Worm (Caenorhabditis elegans) whole organism, young adult: ENCODE data around the gene nmur-2.

ENCODE experiments used
- F10E7.11 ChIP-seq: sonication (generic microtip); optimal IDR thresholded peaks from 2 replicates; lab custom pipeline; 2017; ENCODE audit warnings: mild to moderate bottlenecking, missing genetic modification characterization, moderate library complexity, missing compliant biosample characterization
- ets-4 ChIP-seq: fragments of 200-800 bp; sonication (Bioruptor generic); optimal IDR thresholded peaks from 2 replicates; lab custom pipeline; 2018; ENCODE audit warnings: mild to moderate bottlenecking, missing genetic modification characterization, missing compliant biosample characterization
- fkh-3 ChIP-seq: sonication (generic microtip); optimal IDR thresholded peaks from 2 replicates; lab custom pipeline; 2016; ENCODE audit warnings: mild to moderate bottlenecking, missing genetic modification characterization, missing compliant biosample characterization
- ztf-28 ChIP-seq: fragments of 200-800 bp; sonication (Bioruptor generic); IDR thresholded peaks from 2 replicates; pipeline ENCODE4 v1.3.6; 2022; ENCODE audit warnings: missing genetic modification reagents, missing genetic modification characterization, missing compliant biosample characterization

DNA sequence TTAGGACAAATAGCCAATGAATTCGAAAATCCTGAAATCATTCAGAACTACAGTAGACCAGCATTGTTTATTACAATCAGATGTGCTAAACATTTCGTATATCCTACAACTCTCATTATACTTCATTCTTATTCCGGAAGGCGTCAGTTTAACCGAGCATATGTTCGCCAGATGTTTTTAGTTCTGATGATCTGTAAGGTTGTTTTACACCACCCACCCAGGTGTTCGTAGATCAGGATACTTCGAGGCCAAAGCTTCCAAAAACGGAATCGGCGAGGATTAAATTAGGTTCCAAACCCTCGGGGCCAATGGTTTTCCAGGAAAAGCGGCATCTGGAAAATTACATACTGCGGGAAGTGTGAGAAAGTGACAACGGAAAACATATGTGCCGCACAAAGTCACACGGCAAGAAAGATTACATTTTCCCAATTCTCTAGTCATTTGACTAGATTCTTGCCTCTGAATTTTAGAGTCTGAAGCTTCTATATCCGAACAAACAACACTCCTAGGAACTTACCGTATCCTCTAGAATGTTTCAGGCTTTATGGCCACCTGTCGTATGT is 35.8 kb upstream of the nmur-2 start:
- TF ChIP-seq ztf-28 (GFP tag; lab: Robert Waterston, UW) = no peak
- TF ChIP-seq ets-4 (GFP tag; lab: Kevin White, UChicago) = no peak
- no peak for TF ChIP-seq fkh-3 (tag; lab: Kevin White, UChicago)
- no peak for TF ChIP-seq F10E7.11 (tag; lab: Kevin White, UChicago)
